Fruit fly (Drosophila melanogaster) whole organism, embryonic: ENCODE data around the gene CG46313.

Experiments used
- Adf1 ChIP-seq: fragments of 200-800 bp; sonication (Bioruptor generic); IDR thresholded peaks from 2 replicates; pipeline ENCODE4 v1.3.6; 2022; ENCODE audit warnings: missing biosample characterization, missing genetic modification characterization
- B-H2 ChIP-seq: fragments of 200-800 bp; sonication (Bioruptor generic); optimal IDR thresholded peaks from 2 replicates; lab custom pipeline; 2018; ENCODE audit warnings: missing biosample characterization, mild to moderate bottlenecking, missing genetic modification characterization
- BEAF-32 ChIP-seq: fragments of 200-800 bp; sonication (Bioruptor generic); optimal IDR thresholded peaks from 3 replicates; lab custom pipeline; 2017; ENCODE audit warnings: missing biosample characterization, missing genetic modification characterization, mild to moderate bottlenecking, moderate library complexity, missing genetic modification reagents
- C15 ChIP-seq: fragments of 200-800 bp; sonication (Bioruptor generic); IDR thresholded peaks from 3 replicates; pipeline ENCODE4 v1.3.6; 2022; ENCODE audit warnings: missing biosample characterization, missing genetic modification characterization
- CG10543 ChIP-seq: fragments of 200-800 bp; sonication (Bioruptor generic); optimal IDR thresholded peaks from 3 replicates; lab custom pipeline; 2017; ENCODE audit warnings: missing biosample characterization, mild to moderate bottlenecking, missing genetic modification characterization, moderate library complexity
- CG11398 ChIP-seq: fragments of 200-800 bp; sonication (Bioruptor generic); optimal IDR thresholded peaks from 2 replicates; lab custom pipeline; 2016; ENCODE audit warnings: missing biosample characterization, missing genetic modification characterization
- CG12155 ChIP-seq: fragments of 200-800 bp; sonication (Bioruptor generic); optimal IDR thresholded peaks from 3 replicates; lab custom pipeline; 2016; ENCODE audit warnings: missing biosample characterization, missing genetic modification characterization
- CG12236 ChIP-seq: fragments of 200-800 bp; sonication (Bioruptor generic); optimal IDR thresholded peaks from 2 replicates; lab custom pipeline; 2016; ENCODE audit warnings: missing biosample characterization, missing genetic modification characterization
- CG12942 ChIP-seq: fragments of 200-800 bp; sonication (Bioruptor generic); optimal IDR thresholded peaks from 3 replicates; lab custom pipeline; 2016; ENCODE audit warnings: missing biosample characterization, missing genetic modification characterization
- CG15514 ChIP-seq: fragments of 200-800 bp; sonication (Bioruptor generic); optimal IDR thresholded peaks from 3 replicates; lab custom pipeline; 2017; ENCODE audit warnings: missing biosample characterization, missing genetic modification characterization, mild to moderate bottlenecking, moderate library complexity, missing genetic modification reagents
- CG15696 ChIP-seq: fragments of 200-800 bp; sonication (Bioruptor generic); optimal IDR thresholded peaks from 2 replicates; lab custom pipeline; 2019; ENCODE audit warnings: missing biosample characterization, mild to moderate bottlenecking, missing genetic modification characterization, moderate library complexity
- CG1602 ChIP-seq: fragments of 200-800 bp; sonication (Bioruptor generic); optimal IDR thresholded peaks from 3 replicates; lab custom pipeline; 2016; ENCODE audit warnings: missing biosample characterization, missing genetic modification characterization
- CG17612 ChIP-seq: fragments of 200-800 bp; sonication (Bioruptor generic); IDR thresholded peaks from 2 replicates; pipeline ENCODE4 v1.3.6; 2022; ENCODE audit warnings: missing biosample characterization, missing genetic modification characterization
- CG42726 ChIP-seq: fragments of 200-800 bp; sonication (Bioruptor generic); IDR thresholded peaks from 2 replicates; pipeline ENCODE4 v1.3.6; 2022; ENCODE audit warnings: missing biosample characterization, missing genetic modification characterization; ENCODE audit not compliant: partially characterized antibody
- CG4707 ChIP-seq: fragments of 200-800 bp; sonication (Bioruptor generic); optimal IDR thresholded peaks from 2 replicates; lab custom pipeline; 2018; ENCODE audit warnings: missing biosample characterization, mild to moderate bottlenecking, missing genetic modification characterization, moderate library complexity
- CG5245 ChIP-seq: fragments of 200-800 bp; sonication (Bioruptor generic); optimal IDR thresholded peaks from 3 replicates; lab custom pipeline; 2016; ENCODE audit warnings: missing biosample characterization, missing genetic modification characterization
- CG6254 ChIP-seq: fragments of 200-800 bp; sonication (Bioruptor generic); optimal IDR thresholded peaks from 3 replicates; lab custom pipeline; 2017; ENCODE audit warnings: mild to moderate bottlenecking, missing biosample characterization, missing genetic modification reagents, missing genetic modification characterization
- CG7786 ChIP-seq: fragments of 200-800 bp; sonication (Bioruptor generic); optimal IDR thresholded peaks from 2 replicates; lab custom pipeline; 2016; ENCODE audit warnings: missing biosample characterization, missing genetic modification characterization
- Chrac-16 ChIP-seq: fragments of 200-800 bp; sonication (Bioruptor generic); optimal IDR thresholded peaks from 3 replicates; lab custom pipeline; 2016; ENCODE audit warnings: missing biosample characterization, missing genetic modification characterization
- Dad ChIP-seq: fragments of 200-800 bp; sonication (Bioruptor generic); optimal IDR thresholded peaks from 3 replicates; lab custom pipeline; 2016; ENCODE audit warnings: missing biosample characterization, missing genetic modification characterization
- Dip3 ChIP-seq: fragments of 200-800 bp; sonication (Bioruptor generic); optimal IDR thresholded peaks from 3 replicates; lab custom pipeline; 2016; ENCODE audit warnings: missing biosample characterization, missing genetic modification characterization
- Dref ChIP-seq: fragments of 200-800 bp; sonication (Bioruptor generic); IDR thresholded peaks from 2 replicates; pipeline ENCODE4 v1.3.6; 2022; ENCODE audit warnings: missing biosample characterization, missing genetic modification characterization
- E2f1 ChIP-seq: fragments of 200-800 bp; sonication (Bioruptor generic); IDR thresholded peaks from 2 replicates; pipeline ENCODE4 v1.3.6; 2022; ENCODE audit warnings: missing biosample characterization, missing genetic modification characterization
- Gsc ChIP-seq: fragments of 200-800 bp; sonication (Bioruptor generic); IDR thresholded peaks from 2 replicates; pipeline ENCODE4 v1.3.6; 2022; ENCODE audit warnings: missing biosample characterization, missing genetic modification characterization
- HLH3B ChIP-seq: fragments of 200-800 bp; sonication (Bioruptor generic); IDR thresholded peaks from 2 replicates; pipeline ENCODE4 v1.3.6; 2022; ENCODE audit warnings: missing biosample characterization, missing genetic modification characterization
- Hr39 ChIP-seq: fragments of >200 bp; optimal IDR thresholded peaks from 2 replicates; lab custom pipeline; 2017
- Max ChIP-seq: fragments of 200-800 bp; sonication (Bioruptor generic); optimal IDR thresholded peaks from 2 replicates; lab custom pipeline; 2016; ENCODE audit warnings: missing biosample characterization, mild to moderate bottlenecking, missing genetic modification characterization
- NK7.1 ChIP-seq: fragments of 200-800 bp; sonication (Bioruptor generic); optimal IDR thresholded peaks from 3 replicates; lab custom pipeline; 2016; ENCODE audit warnings: missing biosample characterization, missing genetic modification characterization
- Neu2 ChIP-seq: fragments of 200-800 bp; sonication (Bioruptor generic); optimal IDR thresholded peaks from 3 replicates; lab custom pipeline; 2016; ENCODE audit warnings: missing biosample characterization, missing genetic modification characterization, borderline replicate concordance
- Opbp ChIP-seq: fragments of 200-800 bp; sonication (Bioruptor generic); IDR thresholded peaks from 3 replicates; pipeline ENCODE4 v1.3.6; 2022; ENCODE audit warnings: missing biosample characterization, missing genetic modification characterization; ENCODE audit not compliant: partially characterized antibody
- YL-1 ChIP-seq: fragments of 200-800 bp; sonication (Bioruptor generic); optimal IDR thresholded peaks from 3 replicates; lab custom pipeline; 2017; ENCODE audit warnings: missing biosample characterization, mild to moderate bottlenecking, missing genetic modification characterization
- abd-A ChIP-seq: fragments of 200-800 bp; sonication (Bioruptor generic); optimal IDR thresholded peaks from 3 replicates; lab custom pipeline; 2019; ENCODE audit warnings: missing biosample characterization, mild to moderate bottlenecking, missing genetic modification characterization, moderate library complexity
- chif ChIP-seq, 2 experiments: fragments of 200-800 bp; sonication (Bioruptor generic); optimal IDR thresholded peaks; 3 replicates each; lab custom pipeline; 2016; ENCODE audit warnings: missing biosample characterization in 2 of 2, missing genetic modification characterization in 2 of 2
- croc ChIP-seq: fragments of 200-800 bp; sonication (Bioruptor generic); conservative IDR thresholded peaks from 3 replicates; pipeline ENCODE4 v1.3.6; 2022; ENCODE audit warnings: missing biosample characterization, missing genetic modification characterization
- disco-r ChIP-seq: fragments of 200-800 bp; sonication (Bioruptor generic); optimal IDR thresholded peaks from 2 replicates; lab custom pipeline; 2016; ENCODE audit warnings: missing biosample characterization, missing genetic modification characterization
- dmrt11E ChIP-seq: fragments of 200-800 bp; sonication (Bioruptor generic); optimal IDR thresholded peaks from 3 replicates; lab custom pipeline; 2018; ENCODE audit warnings: missing biosample characterization, mild to moderate bottlenecking, missing genetic modification characterization, moderate library complexity
- fd102C ChIP-seq: fragments of 200-800 bp; sonication (Bioruptor generic); optimal IDR thresholded peaks from 2 replicates; lab custom pipeline; 2018; ENCODE audit warnings: missing biosample characterization, mild to moderate bottlenecking, missing genetic modification characterization, moderate library complexity
- fd3F ChIP-seq: fragments of 200-800 bp; sonication (Bioruptor generic); optimal IDR thresholded peaks from 2 replicates; lab custom pipeline; 2018; ENCODE audit warnings: missing biosample characterization, mild to moderate bottlenecking, missing genetic modification characterization, moderate library complexity
- grau ChIP-seq: fragments of 200-800 bp; optimal IDR thresholded peaks from 3 replicates; lab custom pipeline; 2019; ENCODE audit warnings: missing biosample characterization, mild to moderate bottlenecking, missing genetic modification characterization, moderate library complexity
- jumu ChIP-seq: fragments of 200-800 bp; sonication (Bioruptor generic); optimal IDR thresholded peaks from 3 replicates; lab custom pipeline; 2016; ENCODE audit warnings: missing biosample characterization, missing genetic modification characterization
- kah ChIP-seq: fragments of 200-800 bp; sonication (Bioruptor generic); optimal IDR thresholded peaks from 2 replicates; lab custom pipeline; 2018; ENCODE audit warnings: missing biosample characterization, mild to moderate bottlenecking, missing genetic modification characterization
- lbe ChIP-seq: fragments of 200-800 bp; sonication (Bioruptor generic); optimal IDR thresholded peaks from 2 replicates; lab custom pipeline; 2016; ENCODE audit warnings: missing biosample characterization, mild to moderate bottlenecking, missing genetic modification characterization
- lilli ChIP-seq: fragments of 200-800 bp; sonication (Bioruptor generic); optimal IDR thresholded peaks from 3 replicates; lab custom pipeline; 2016; ENCODE audit warnings: missing biosample characterization, missing genetic modification characterization
- lola ChIP-seq, 3 experiments: fragments of >200 bp in 2 of 3; fragments of 200-800 bp in 1 of 3; sonication (Bioruptor generic) in 1 of 3; optimal IDR thresholded peaks; 2 replicates each; lab custom pipeline; 2017 to 2019; ENCODE audit warnings: missing biosample characterization in 3 of 3, missing genetic modification characterization in 3 of 3, mild to moderate bottlenecking in 1 of 3, moderate library complexity in 1 of 3
- oc ChIP-seq: fragments of 200-800 bp; sonication (Bioruptor generic); optimal IDR thresholded peaks from 2 replicates; lab custom pipeline; 2018; ENCODE audit warnings: missing biosample characterization, mild to moderate bottlenecking, missing genetic modification characterization, moderate library complexity
- onecut ChIP-seq: fragments of 200-800 bp; sonication (Bioruptor generic); IDR thresholded peaks from 2 replicates; pipeline ENCODE4 v1.3.6; 2022; ENCODE audit warnings: missing biosample characterization, missing genetic modification characterization
- pan ChIP-seq, 4 experiments: fragments of >200 bp in 3 of 4; fragments of 200-800 bp in 1 of 4; sonication (Bioruptor generic) in 1 of 4; optimal IDR thresholded peaks in 3 of 4; IDR thresholded peaks in 1 of 4; 2 replicates each; pipeline versions ENCODE4 v1.3.6 to Lab custom; 2017 to 2022; ENCODE audit warnings: missing biosample characterization in 2 of 4, missing genetic modification characterization in 2 of 4, mixed read lengths in 1 of 4
- prd ChIP-seq, 3 experiments: fragments of >200 bp in 2 of 3; fragments of 200-800 bp in 1 of 3; sonication (Bioruptor generic) in 1 of 3; optimal IDR thresholded peaks in 2 of 3; IDR thresholded peaks in 1 of 3; 2 replicates in 2 of 3; 3 replicates in 1 of 3; pipeline versions ENCODE4 v1.3.6 to Lab custom; 2017 to 2022; ENCODE audit warnings: missing biosample characterization in 1 of 3, missing genetic modification characterization in 1 of 3
- pum ChIP-seq: fragments of 200-800 bp; sonication (Bioruptor generic); optimal IDR thresholded peaks from 2 replicates; lab custom pipeline; 2016; ENCODE audit warnings: missing biosample characterization, missing genetic modification characterization
- wek ChIP-seq: fragments of 200-800 bp; sonication (Bioruptor generic); optimal IDR thresholded peaks from 3 replicates; lab custom pipeline; 2018; ENCODE audit warnings: missing biosample characterization, mild to moderate bottlenecking, missing genetic modification characterization, moderate library complexity

CG46313 gene

DNA sequence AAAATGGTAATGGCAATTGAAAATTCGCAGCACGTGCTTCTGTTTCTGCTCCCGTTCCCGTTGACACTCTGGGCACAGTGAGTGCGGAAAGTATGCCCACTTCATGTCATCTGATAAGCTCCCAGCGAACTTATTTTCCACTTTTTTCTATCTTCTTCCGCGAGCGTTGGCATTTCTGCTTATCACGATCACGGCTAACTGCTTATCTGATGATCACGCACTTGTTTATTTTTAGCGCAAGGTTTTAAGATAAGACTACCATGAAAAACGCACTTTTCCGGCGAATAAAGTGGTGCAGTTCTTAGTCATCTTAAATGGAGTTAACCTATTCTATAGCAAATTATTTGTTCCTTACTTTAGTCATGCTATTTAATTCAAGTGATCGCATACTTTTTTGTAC, 40.9 kb upstream of the CG46313 start (continued):
- TF ChIP-seq pan (optimal IDR thresholded peaks at IDR 0.05; lab: Kevin White, UChicago) (no peak), pan (GFP tag; optimal IDR thresholded peaks at IDR 0.05 in 1 of 2, IDR thresholded peaks at IDR 0.05 in 1 of 2) (no peak), Chrac-16 (GFP tag; lab: Kevin White, UChicago) (peak; percentile 12), YL-1 (GFP tag; lab: Kevin White, UChicago) (no peak), Gsc (GFP tag; lab: Robert Waterston, UW) (no peak), Neu2 (GFP tag; lab: Kevin White, UChicago) (no peak), lola (GFP tag; optimal IDR thresholded peaks at IDR 0.05; lab: Kevin White, UChicago) (peak in 1 of 3 experiments; percentile 14), Dref (GFP tag; lab: Robert Waterston, UW) (no peak), C15 (GFP tag; lab: Robert Waterston, UW) (no peak), abd-A (no peak), CG17612 (no peak), lilli (GFP tag; lab: Kevin White, UChicago) (peak; percentile 40), BEAF-32 (GFP tag; lab: Kevin White, UChicago) (no peak), E2f1 (GFP tag; lab: Robert Waterston, UW) (no peak), Opbp (GFP tag; lab: Robert Waterston, UW) (no peak), fd102C (GFP tag; lab: Kevin White, UChicago) (no peak), CG15514 (GFP tag; lab: Kevin White, UChicago) (no peak), Hr39 (no peak), kah (no peak), Dad (GFP tag; lab: Kevin White, UChicago) (peak; percentile 56), prd (optimal IDR thresholded peaks at IDR 0.05; lab: Kevin White, UChicago) (no peak), prd (GFP tag; IDR thresholded peaks at IDR 0.05; lab: Robert Waterston, UW) (peak; percentile 46; the same call in 1 of the 3 replicates), CG6254 (GFP tag; lab: Kevin White, UChicago) (no peak), CG1602 (GFP tag; lab: Kevin White, UChicago) (peak; percentile 21), CG5245 (GFP tag; lab: Kevin White, UChicago) (no peak), B-H2 (GFP tag; lab: Kevin White, UChicago) (no peak), lbe (GFP tag; lab: Kevin White, UChicago) (no peak), CG11398 (GFP tag; lab: Kevin White, UChicago) (no peak), CG4707 (GFP tag; lab: Kevin White, UChicago) (no peak), chif (GFP tag; optimal IDR thresholded peaks at IDR 0.05; lab: Kevin White, UChicago) (peak in 1 of 2 experiments; percentile 64), Adf1 (GFP tag; lab: Robert Waterston, UW) (no peak), HLH3B (GFP tag; lab: Robert Waterston, UW) (peak; percentile 19; the same call in 1 of the 2 replicates), CG12236 (no peak), CG42726 (no peak), wek (GFP tag; lab: Kevin White, UChicago) (no peak), croc (GFP tag; lab: Robert Waterston, UW) (no peak; the same call in 2 of the 3 replicates), fd3F (GFP tag; lab: Kevin White, UChicago) (no peak), dmrt11E (no peak), CG15696 (tag; lab: Kevin White, UChicago) (no peak), disco-r (no peak), Dip3 (GFP tag; lab: Kevin White, UChicago) (peak; percentile 42), CG12155 (GFP tag; lab: Kevin White, UChicago) (peak; percentile 23), jumu (GFP tag; lab: Kevin White, UChicago) (no peak), CG10543 (GFP tag; lab: Kevin White, UChicago) (peak; percentile 2), pum (GFP tag; lab: Kevin White, UChicago) (no peak), Max (peak; percentile 18), CG7786 (peak; percentile 13), onecut (GFP tag; lab: Robert Waterston, UW) (no peak), CG12942 (GFP tag; lab: Kevin White, UChicago) (peak; percentile 13), NK7.1 (no peak), grau (tag; lab: Kevin White, UChicago) (peak; percentile 60), oc (tag; lab: Kevin White, UChicago) (no peak)
